Worm (Caenorhabditis elegans): Measurements from ENCODE around the gene nlp-46.

Gene nlp-46

DNA sequence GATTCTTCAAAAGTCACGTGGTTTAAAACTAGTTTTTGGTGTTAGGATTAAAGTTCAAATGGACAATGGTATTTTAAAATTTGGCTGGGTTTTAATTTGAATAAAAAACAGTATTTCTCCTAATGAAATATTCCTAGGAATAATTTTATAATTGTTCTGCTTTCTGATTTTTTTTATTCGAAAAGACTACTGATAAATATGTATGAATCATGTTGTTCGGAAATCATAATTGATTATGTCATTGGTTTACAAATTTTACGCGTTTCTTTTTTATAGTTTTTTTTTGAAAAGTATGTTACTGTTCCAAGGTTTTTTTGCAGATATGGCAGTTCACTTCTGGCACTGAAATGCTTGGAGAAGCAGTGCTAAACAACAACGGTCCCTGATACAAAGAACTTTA lies 37.7 kb downstream of the nlp-46 start, which contains the start of gene F28C1.3:
F28C1.3 (plus strand) TSS at position 301 of the 400 bp plus-strand sequence.
- TF ChIP-seq K12H6.12 (tag; optimal IDR thresholded peaks at IDR 0.05), result no peak
- no peak for TF ChIP-seq atf-7 (tag; optimal IDR thresholded peaks at IDR 0.05)
- no peak for TF ChIP-seq tbx-9 (tag; optimal IDR thresholded peaks at IDR 0.05; ENCODE audit: borderline replicate concordance)
- TF ChIP-seq let-607 (tag; optimal IDR thresholded peaks at IDR 0.05), result no peak
- no peak for TF ChIP-seq sptf-2 (GFP tag; optimal IDR thresholded peaks at IDR 0.05)
- no peak for TF ChIP-seq nfyb-1 (GFP tag; IDR thresholded peaks at IDR 0.05)
- no peak for TF ChIP-seq attf-3 (GFP tag; conservative IDR thresholded peaks at IDR 0.05)
- no peak for TF ChIP-seq mxl-1 (tag; optimal IDR thresholded peaks at IDR 0.05)
- no peak for TF ChIP-seq sdz-38 (tag; optimal IDR thresholded peaks at IDR 0.05)
- TF ChIP-seq efl-1 (GFP tag; optimal IDR thresholded peaks at IDR 0.05), result no peak
- TF ChIP-seq B0261.1 (tag; optimal IDR thresholded peaks at IDR 0.05), result no peak
- TF ChIP-seq pha-4 (tag; optimal IDR thresholded peaks at IDR 0.05), result no peak
- TF ChIP-seq bed-2 (GFP tag; IDR thresholded peaks at IDR 0.05), result no peak
- no peak for TF ChIP-seq fkh-3 (tag; optimal IDR thresholded peaks at IDR 0.05)
- no peak for TF ChIP-seq cebp-2 (GFP tag; IDR thresholded peaks at IDR 0.05)
- TF ChIP-seq nhr-179 (tag; optimal IDR thresholded peaks at IDR 0.05), result no peak
- no peak for TF ChIP-seq Y79H2A.3 (GFP tag; conservative IDR thresholded peaks at IDR 0.05)
- TF ChIP-seq ztf-25 (GFP tag; IDR thresholded peaks at IDR 0.05), result no peak
- TF ChIP-seq Y53F4B.3 (GFP tag; IDR thresholded peaks at IDR 0.05), result no peak
- no peak for TF ChIP-seq nhr-120 (GFP tag; IDR thresholded peaks at IDR 0.05)

- TF ChIP-seq dox-1 (GFP tag; IDR thresholded peaks at IDR 0.05) (peak; percentile 45; the same call in 1 of the 2 replicates), rcor-1 (GFP tag; IDR thresholded peaks at IDR 0.05) (no peak), cebp-1 (GFP tag; IDR thresholded peaks at IDR 0.05) (no peak), cebp-1 (tag; optimal IDR thresholded peaks at IDR 0.05) (peak; percentile 22), let-607 (tag; optimal IDR thresholded peaks at IDR 0.05) (peak in 1 of 2 experiments; percentile 3), attf-5 (GFP tag; optimal IDR thresholded peaks at IDR 0.05) (peak; percentile 19), mcd-1 (GFP tag; IDR thresholded peaks at IDR 0.05) (no peak), nhr-80 (tag; optimal IDR thresholded peaks at IDR 0.05) (peak; percentile 98)
Measured at ce11 chrV:12467755-12468154, 38.3 kb downstream of the nlp-46 start.

DNA sequence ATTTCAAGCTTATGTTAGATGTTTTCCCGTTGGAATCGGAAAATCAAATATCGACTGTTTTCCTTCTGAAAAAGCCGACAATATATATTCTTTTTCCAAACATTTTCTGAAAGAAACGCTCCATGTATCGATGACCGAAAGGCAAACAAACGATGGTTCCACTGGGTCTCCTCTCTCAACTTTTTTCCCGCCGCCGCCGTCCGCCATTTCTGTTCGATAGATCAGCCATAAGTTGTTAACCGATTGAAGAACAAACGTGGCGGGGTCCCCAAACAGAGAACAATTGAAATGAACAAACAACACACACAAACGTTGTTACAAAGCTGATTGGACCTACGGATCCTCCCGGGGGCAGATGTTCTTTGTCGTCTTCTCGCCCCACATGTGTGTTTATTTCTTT lies 39.4 kb downstream of the nlp-46 start:
- TF ChIP-seq madf-6 (GFP tag; IDR thresholded peaks at IDR 0.05), result peak; percentile 22; the same call in 1 of the 2 replicates
- no peak for TF ChIP-seq tlf-1 (GFP tag; optimal IDR thresholded peaks at IDR 0.05)

DNA sequence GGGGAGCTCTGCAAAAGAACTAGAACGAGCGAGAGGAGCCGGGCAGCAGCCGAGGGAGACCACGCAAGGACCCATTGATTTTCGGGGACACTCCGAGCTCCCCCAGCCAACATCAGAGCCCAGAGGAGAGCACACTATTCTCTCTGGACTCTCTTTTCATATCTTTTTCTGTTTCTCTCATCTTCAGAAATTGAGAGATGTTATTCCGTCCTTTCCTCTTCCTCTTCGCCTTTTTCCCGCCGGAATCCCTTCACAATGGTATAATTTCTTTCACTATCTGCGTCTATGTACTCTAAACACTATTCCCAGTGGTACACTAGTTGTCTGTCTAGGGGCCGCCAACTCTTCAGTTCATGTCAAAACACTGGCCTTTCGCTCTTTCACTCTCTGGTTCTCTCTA lies 40.7 kb downstream of the nlp-46 start:
- TF ChIP-seq Y95B8A.8 (GFP tag; IDR thresholded peaks at IDR 0.05), result no peak
- 0 out of 2 replicates have a peak, but pooled peaks have one; percentile 28 for TF ChIP-seq B0336.3 (GFP tag; IDR thresholded peaks at IDR 0.05)
- no peak for TF ChIP-seq ztf-3 (GFP tag; optimal IDR thresholded peaks at IDR 0.05)
- peak; percentile 58 for TF ChIP-seq lin-40 (tag; optimal IDR thresholded peaks at IDR 0.05)
- peak; percentile 72 for TF ChIP-seq dox-1 (GFP tag; IDR thresholded peaks at IDR 0.05)
- no peak for TF ChIP-seq sptf-2 (GFP tag; optimal IDR thresholded peaks at IDR 0.05)
- TF ChIP-seq lin-35 (GFP tag; optimal IDR thresholded peaks at IDR 0.05), result peak in 2 of 3 experiments; percentile 13 to 62
- TF ChIP-seq ceh-91 (GFP tag; IDR thresholded peaks at IDR 0.05), result no peak
- TF ChIP-seq nhr-27 (tag; optimal IDR thresholded peaks at IDR 0.05), result no peak
- no peak for TF ChIP-seq snpc-1.1 (tag; optimal IDR thresholded peaks at IDR 0.05; ENCODE audit: insufficient read depth)
- TF ChIP-seq Y67H2A.10 (GFP tag; conservative IDR thresholded peaks at IDR 0.05), result no peak
- TF ChIP-seq egrh-3 (GFP tag; IDR thresholded peaks at IDR 0.05), result peak; percentile 82
- TF ChIP-seq snpc-4 (GFP tag; optimal IDR thresholded peaks at IDR 0.05), result no peak
- TF ChIP-seq snpc-4 (tag; optimal IDR thresholded peaks at IDR 0.05), result peak in 2 of 4 experiments; percentile 39 to 45
- TF ChIP-seq lsy-27 (tag; optimal IDR thresholded peaks at IDR 0.05; ENCODE audit: borderline replicate concordance, insufficient read depth), result no peak
- TF ChIP-seq cebp-2 (GFP tag; IDR thresholded peaks at IDR 0.05), result no peak
- peak; percentile 57 for TF ChIP-seq mcd-1 (GFP tag; IDR thresholded peaks at IDR 0.05)
- peak; percentile 86 for TF ChIP-seq hmg-1.2 (GFP tag; IDR thresholded peaks at IDR 0.05)
- no peak for TF ChIP-seq ccch-3 (GFP tag; optimal IDR thresholded peaks at IDR 0.05)
- no peak for TF ChIP-seq gei-17 (GFP tag; optimal IDR thresholded peaks at IDR 0.05)
